Fruit fly (Drosophila melanogaster) whole organism, embryonic: ENCODE data around the gene SCAR.

Source experiments
- CG10462 ChIP-seq: fragments of 200-800 bp; sonication (Bioruptor generic); optimal IDR thresholded peaks from 2 replicates; lab custom pipeline; 2016; ENCODE audit warnings: missing biosample characterization, missing genetic modification characterization
- CG17361 ChIP-seq: fragments of 200-800 bp; sonication (Bioruptor generic); IDR thresholded peaks from 3 replicates; pipeline ENCODE4 v1.3.6; 2022; ENCODE audit warnings: missing biosample characterization, missing genetic modification characterization
- CG17612 ChIP-seq: fragments of 200-800 bp; sonication (Bioruptor generic); IDR thresholded peaks from 2 replicates; pipeline ENCODE4 v1.3.6; 2022; ENCODE audit warnings: missing biosample characterization, missing genetic modification characterization
- CG31365 ChIP-seq: fragments of 200-800 bp; sonication (Bioruptor generic); optimal IDR thresholded peaks from 2 replicates; lab custom pipeline; 2018; ENCODE audit warnings: missing biosample characterization, mild to moderate bottlenecking, missing genetic modification characterization
- CG34224 ChIP-seq: fragments of 200-800 bp; sonication (Bioruptor generic); IDR thresholded peaks from 3 replicates; pipeline ENCODE4 v1.3.6; 2022; ENCODE audit warnings: missing biosample characterization, missing genetic modification characterization; ENCODE audit not compliant: partially characterized antibody
- CG34422 ChIP-seq: fragments of 200-800 bp; sonication (Bioruptor generic); IDR thresholded peaks from 3 replicates; pipeline ENCODE4 v1.3.6; 2022; ENCODE audit warnings: missing biosample characterization, missing genetic modification characterization
- CG3995 ChIP-seq: fragments of 200-800 bp; sonication (Bioruptor generic); optimal IDR thresholded peaks from 3 replicates; lab custom pipeline; 2016; ENCODE audit warnings: missing biosample characterization, missing genetic modification characterization
- CG4328 ChIP-seq: fragments of 200-800 bp; sonication (Bioruptor generic); optimal IDR thresholded peaks from 3 replicates; lab custom pipeline; 2017; ENCODE audit warnings: missing biosample characterization, missing genetic modification reagents, missing genetic modification characterization
- CG6689 ChIP-seq: fragments of 200-800 bp; sonication (Bioruptor generic); IDR thresholded peaks from 2 replicates; pipeline ENCODE4 v1.3.6; 2022; ENCODE audit warnings: missing biosample characterization, missing genetic modification characterization
- CG7271 ChIP-seq: fragments of 200-800 bp; sonication (Bioruptor generic); optimal IDR thresholded peaks from 2 replicates; lab custom pipeline; 2018; ENCODE audit warnings: missing biosample characterization, mild to moderate bottlenecking, missing genetic modification characterization, moderate library complexity
- CG7963 ChIP-seq: fragments of 200-800 bp; sonication (Bioruptor generic); IDR thresholded peaks from 3 replicates; pipeline ENCODE4 v1.3.6; 2022; ENCODE audit warnings: missing biosample characterization, missing genetic modification characterization; ENCODE audit not compliant: partially characterized antibody
- CG8388 ChIP-seq: fragments of 200-800 bp; sonication (Bioruptor generic); optimal IDR thresholded peaks from 2 replicates; lab custom pipeline; 2019; ENCODE audit warnings: missing biosample characterization, mild to moderate bottlenecking, missing genetic modification characterization, moderate library complexity
- Dip3 ChIP-seq: fragments of 200-800 bp; sonication (Bioruptor generic); optimal IDR thresholded peaks from 3 replicates; lab custom pipeline; 2016; ENCODE audit warnings: missing biosample characterization, missing genetic modification characterization
- Dref ChIP-seq: fragments of 200-800 bp; sonication (Bioruptor generic); IDR thresholded peaks from 2 replicates; pipeline ENCODE4 v1.3.6; 2022; ENCODE audit warnings: missing biosample characterization, missing genetic modification characterization
- E2f2 ChIP-seq: fragments of 200-800 bp; sonication (Bioruptor generic); IDR thresholded peaks from 2 replicates; pipeline ENCODE4 v1.3.6; 2022; ENCODE audit warnings: missing biosample characterization, missing genetic modification characterization
- Ets65A ChIP-seq: fragments of 200-800 bp; sonication (Bioruptor generic); peaks from one replicate; lab custom pipeline; 2016; ENCODE audit warnings: missing biosample characterization, missing genetic modification characterization
- Fer1 ChIP-seq: fragments of 200-800 bp; sonication (Bioruptor generic); optimal IDR thresholded peaks from 2 replicates; lab custom pipeline; 2017; ENCODE audit warnings: missing biosample characterization, mild to moderate bottlenecking, missing genetic modification characterization
- Gug ChIP-seq: fragments of 200-800 bp; sonication (Bioruptor generic); IDR thresholded peaks from 4 replicates; pipeline ENCODE4 v1.3.6; 2022; ENCODE audit warnings: missing biosample characterization, missing genetic modification characterization
- H15 ChIP-seq: fragments of 200-800 bp; sonication (Bioruptor generic); IDR thresholded peaks from 3 replicates; pipeline ENCODE4 v1.3.6; 2022; ENCODE audit warnings: missing biosample characterization, missing genetic modification characterization
- Hey ChIP-seq: fragments of 200-800 bp; sonication (Bioruptor generic); optimal IDR thresholded peaks from 3 replicates; lab custom pipeline; 2018; ENCODE audit warnings: missing biosample characterization, mild to moderate bottlenecking, missing genetic modification characterization
- Hr78 ChIP-seq, 2 experiments: fragments of 200-800 bp in 1 of 2; fragments of >200 bp in 1 of 2; sonication (Bioruptor generic) in 1 of 2; optimal IDR thresholded peaks; 2 replicates each; lab custom pipeline; 2017 to 2019; ENCODE audit warnings: missing biosample characterization in 2 of 2, missing genetic modification characterization in 2 of 2, mild to moderate bottlenecking in 1 of 2, moderate library complexity in 1 of 2
- NFAT ChIP-seq: fragments of 200-800 bp; sonication (Bioruptor generic); IDR thresholded peaks from 2 replicates; pipeline ENCODE4 v1.3.6; 2022; ENCODE audit warnings: missing biosample characterization, missing genetic modification characterization
- NK7.1 ChIP-seq: fragments of 200-800 bp; sonication (Bioruptor generic); optimal IDR thresholded peaks from 3 replicates; lab custom pipeline; 2016; ENCODE audit warnings: missing biosample characterization, missing genetic modification characterization
- Neu2 ChIP-seq: fragments of 200-800 bp; sonication (Bioruptor generic); optimal IDR thresholded peaks from 3 replicates; lab custom pipeline; 2016; ENCODE audit warnings: missing biosample characterization, missing genetic modification characterization, borderline replicate concordance
- Side ChIP-seq: fragments of 200-800 bp; sonication (Bioruptor generic); optimal IDR thresholded peaks from 2 replicates; lab custom pipeline; 2016; ENCODE audit warnings: missing biosample characterization, missing genetic modification characterization
- Xbp1 ChIP-seq: fragments of 200-800 bp; sonication (Bioruptor generic); optimal IDR thresholded peaks from 3 replicates; lab custom pipeline; 2016; ENCODE audit warnings: missing biosample characterization, mild to moderate bottlenecking, missing genetic modification characterization
- ara ChIP-seq: fragments of 200-800 bp; sonication (Bioruptor generic); IDR thresholded peaks from 2 replicates; pipeline ENCODE4 v1.3.6; 2022; ENCODE audit warnings: missing biosample characterization, missing genetic modification characterization
- btn ChIP-seq: fragments of 200-800 bp; sonication (Bioruptor generic); optimal IDR thresholded peaks from 2 replicates; lab custom pipeline; 2016; ENCODE audit warnings: missing biosample characterization, missing genetic modification characterization
- cwo ChIP-seq: fragments of 200-800 bp; sonication (Bioruptor generic); optimal IDR thresholded peaks from 3 replicates; lab custom pipeline; 2017; ENCODE audit warnings: missing biosample characterization, missing genetic modification characterization, mild to moderate bottlenecking, moderate library complexity, missing genetic modification reagents
- disco-r ChIP-seq: fragments of 200-800 bp; sonication (Bioruptor generic); optimal IDR thresholded peaks from 2 replicates; lab custom pipeline; 2016; ENCODE audit warnings: missing biosample characterization, missing genetic modification characterization
- dysf ChIP-seq: fragments of 200-800 bp; sonication (Bioruptor generic); IDR thresholded peaks from 3 replicates; pipeline ENCODE4 v1.3.6; 2022; ENCODE audit warnings: missing biosample characterization, missing genetic modification characterization
- eve ChIP-seq, 2 experiments: fragments of >200 bp; optimal IDR thresholded peaks; 2 replicates each; lab custom pipeline; 2017; ENCODE audit warnings: missing biosample characterization in 2 of 2, missing genetic modification characterization in 2 of 2
- exex ChIP-seq: fragments of 200-800 bp; sonication (Bioruptor generic); optimal IDR thresholded peaks from 4 replicates; lab custom pipeline; 2018; ENCODE audit warnings: missing biosample characterization, mild to moderate bottlenecking, missing genetic modification characterization, moderate library complexity
- gce ChIP-seq: fragments of 200-800 bp; sonication (Bioruptor generic); IDR thresholded peaks from 3 replicates; pipeline ENCODE4 v1.3.6; 2022; ENCODE audit warnings: missing biosample characterization, missing genetic modification characterization
- hth ChIP-seq: fragments of >200 bp; optimal IDR thresholded peaks from 2 replicates; lab custom pipeline; 2017; ENCODE audit warnings: inconsistent platforms
- lab ChIP-seq: fragments of 200-800 bp; sonication (Bioruptor generic); optimal IDR thresholded peaks from 3 replicates; lab custom pipeline; 2017; ENCODE audit warnings: missing biosample characterization, missing genetic modification characterization, mild to moderate bottlenecking, moderate library complexity, missing genetic modification reagents
- nmo ChIP-seq: fragments of 200-800 bp; sonication (Bioruptor generic); optimal IDR thresholded peaks from 2 replicates; lab custom pipeline; 2018; ENCODE audit warnings: missing biosample characterization, mild to moderate bottlenecking, missing genetic modification characterization, moderate library complexity
- nom ChIP-seq: fragments of 200-800 bp; sonication (Bioruptor generic); optimal IDR thresholded peaks from 2 replicates; lab custom pipeline; 2017; ENCODE audit warnings: missing biosample characterization, missing genetic modification characterization, mild to moderate bottlenecking, moderate library complexity, missing genetic modification reagents
- odd ChIP-seq: fragments of 200-800 bp; sonication (Bioruptor generic); optimal IDR thresholded peaks from 2 replicates; lab custom pipeline; 2017; ENCODE audit warnings: missing biosample characterization, mild to moderate bottlenecking, missing genetic modification characterization
- pho ChIP-seq: fragments of 200-800 bp; sonication (Bioruptor generic); optimal IDR thresholded peaks from 2 replicates; lab custom pipeline; 2016; ENCODE audit warnings: missing biosample characterization, missing genetic modification characterization
- pros ChIP-seq: fragments of 200-800 bp; sonication (Bioruptor generic); optimal IDR thresholded peaks from 3 replicates; lab custom pipeline; 2019; ENCODE audit warnings: missing biosample characterization, mild to moderate bottlenecking, missing genetic modification characterization, moderate library complexity
- pum ChIP-seq: fragments of 200-800 bp; sonication (Bioruptor generic); optimal IDR thresholded peaks from 2 replicates; lab custom pipeline; 2016; ENCODE audit warnings: missing biosample characterization, missing genetic modification characterization
- tio ChIP-seq: fragments of 200-800 bp; sonication (Bioruptor generic); optimal IDR thresholded peaks from 2 replicates; lab custom pipeline; 2017; ENCODE audit warnings: missing biosample characterization, missing genetic modification characterization, inconsistent platforms
- tll ChIP-seq, 2 experiments: fragments of 200-800 bp in 1 of 2; fragments of >200 bp in 1 of 2; sonication (Bioruptor generic) in 1 of 2; optimal IDR thresholded peaks; 2 replicates each; lab custom pipeline; 2017 to 2019; ENCODE audit warnings: missing biosample characterization in 2 of 2, missing genetic modification characterization in 2 of 2, mild to moderate bottlenecking in 1 of 2, moderate library complexity in 1 of 2
- toy ChIP-seq: fragments of 200-800 bp; sonication (Bioruptor generic); IDR thresholded peaks from 2 replicates; pipeline ENCODE4 v1.3.6; 2022; ENCODE audit warnings: missing biosample characterization, missing genetic modification characterization
- trh ChIP-seq: fragments of 200-800 bp; sonication (Bioruptor generic); optimal IDR thresholded peaks from 2 replicates; lab custom pipeline; 2016; ENCODE audit warnings: missing biosample characterization, missing genetic modification characterization
- tx ChIP-seq: fragments of 200-800 bp; sonication (Bioruptor generic); optimal IDR thresholded peaks from 2 replicates; lab custom pipeline; 2016; ENCODE audit warnings: missing biosample characterization, missing genetic modification characterization
- usp ChIP-seq: fragments of >200 bp; optimal IDR thresholded peaks from 2 replicates; lab custom pipeline; 2017; ENCODE audit warnings: missing biosample characterization, missing genetic modification characterization
- wor ChIP-seq: fragments of 200-800 bp; sonication (Bioruptor generic); IDR thresholded peaks from 2 replicates; pipeline ENCODE4 v1.3.6; 2022; ENCODE audit warnings: missing biosample characterization, missing genetic modification characterization
- z ChIP-seq: fragments of 200-800 bp; sonication (Bioruptor generic); IDR thresholded peaks from 3 replicates; pipeline ENCODE4 v1.3.6; 2022; ENCODE audit warnings: missing biosample characterization, missing genetic modification characterization

SCAR gene

dm6 chr2L:11010999-11011398, 34.4 kb downstream of the SCAR start, which contains the start of the genes Art8 and dUTPase (continued):
- TF ChIP-seq nom (GFP tag; lab: Kevin White, UChicago) (no peak), z (GFP tag; lab: Robert Waterston, UW) (no peak), odd (GFP tag; lab: Kevin White, UChicago) (no peak), H15 (GFP tag; lab: Robert Waterston, UW) (peak; percentile 35; the same call in 1 of the 3 replicates), gce (GFP tag; lab: Robert Waterston, UW) (no peak), trh (GFP tag; lab: Kevin White, UChicago) (peak; percentile 4), Dip3 (GFP tag; lab: Kevin White, UChicago) (no peak), toy (no peak), cwo (no peak), E2f2 (GFP tag; lab: Robert Waterston, UW) (peak; percentile 89), CG4328 (GFP tag; lab: Kevin White, UChicago) (peak; percentile 21), Side (GFP tag; lab: Kevin White, UChicago) (no peak), Gug (GFP tag; lab: Robert Waterston, UW) (0 out of 4 replicates have a peak, but pooled peaks have one; percentile 20), tx (GFP tag; lab: Kevin White, UChicago) (no peak), CG10462 (GFP tag; lab: Kevin White, UChicago) (peak; percentile 45), CG3995 (GFP tag; lab: Kevin White, UChicago) (peak; percentile 39), CG17612 (GFP tag; lab: Robert Waterston, UW) (no peak), NK7.1 (no peak), pros (GFP tag; lab: Kevin White, UChicago) (no peak), Xbp1 (GFP tag; lab: Kevin White, UChicago) (peak; percentile 79), CG7963 (GFP tag; lab: Robert Waterston, UW) (peak; percentile 64; the same call in 1 of the 3 replicates), hth (no peak), CG6689 (GFP tag; lab: Robert Waterston, UW) (peak; percentile 56), eve (GFP tag; optimal IDR thresholded peaks at IDR 0.05; lab: Kevin White, UChicago) (no peak), CG31365 (no peak), CG8388 (peak; percentile 65), nmo (peak; percentile 86), wor (GFP tag; lab: Robert Waterston, UW) (peak; percentile 48)
- TF ChIP-seq, all 482 proteins: peak for 288

dm6 chr2L:11014018-11014611, 37.5 kb downstream of the SCAR start:
- TF ChIP-seq CG7963 (GFP tag; lab: Robert Waterston, UW) (no peak), btn (GFP tag; lab: Kevin White, UChicago) (no peak), tll (GFP tag; optimal IDR thresholded peaks at IDR 0.05; lab: Kevin White, UChicago) (no peak), exex (tag; lab: Kevin White, UChicago) (no peak), disco-r (GFP tag; lab: Kevin White, UChicago) (no peak), lab (GFP tag; lab: Kevin White, UChicago) (no peak), tio (GFP tag; lab: Kevin White, UChicago) (no peak), CG34422 (GFP tag; lab: Robert Waterston, UW) (no peak), Hr78 (GFP tag; optimal IDR thresholded peaks at IDR 0.05; lab: Kevin White, UChicago) (no peak), CG17361 (GFP tag; lab: Robert Waterston, UW) (no peak), NFAT (GFP tag; lab: Robert Waterston, UW) (no peak), pum (no peak), Hey (tag; lab: Kevin White, UChicago) (no peak), ara (GFP tag; lab: Robert Waterston, UW) (0 out of 2 replicates have a peak, but pooled peaks have one; percentile 20), dysf (GFP tag; lab: Robert Waterston, UW) (no peak), Fer1 (no peak), CG34224 (0 out of 3 replicates have a peak, but pooled peaks have one; percentile 14), Ets65A (GFP tag; lab: Kevin White, UChicago) (peak; percentile 86), pho (GFP tag; lab: Kevin White, UChicago) (no peak), usp (no peak), Neu2 (GFP tag; lab: Kevin White, UChicago) (no peak), Dref (0 out of 2 replicates have a peak, but pooled peaks have one; percentile 27), CG7271 (tag; lab: Kevin White, UChicago) (no peak), nmo (no peak)
